Worm (Caenorhabditis elegans) whole organism, late embryonic: ENCODE data around the gene hda-4.

ENCODE experiments used
- C08G9.2 ChIP-seq: sonication (generic microtip); optimal IDR thresholded peaks from 2 replicates; lab custom pipeline; 2016; ENCODE audit warnings: mild to moderate bottlenecking, missing genetic modification characterization, moderate library complexity, missing compliant biosample characterization
- C38D4.7 ChIP-seq: fragments of 200-800 bp; sonication (Bioruptor generic); optimal IDR thresholded peaks from 2 replicates; lab custom pipeline; 2018; ENCODE audit warnings: mild to moderate bottlenecking, missing genetic modification characterization, moderate library complexity, missing compliant biosample characterization
- F13H6.1 ChIP-seq: sonication (generic microtip); optimal IDR thresholded peaks from 2 replicates; lab custom pipeline; 2016; ENCODE audit warnings: missing genetic modification characterization, missing compliant biosample characterization
- Y22D7AL.16 ChIP-seq: sonication (generic microtip); optimal IDR thresholded peaks from 2 replicates; lab custom pipeline; 2016; ENCODE audit warnings: missing genetic modification characterization, missing compliant biosample characterization
- ahr-1 ChIP-seq: sonication (generic microtip); optimal IDR thresholded peaks from 2 replicates; lab custom pipeline; 2016; ENCODE audit warnings: missing genetic modification characterization, missing compliant biosample characterization
- ama-1 ChIP-seq: fragments of 150-350 bp; optimal IDR thresholded peaks from 2 replicates; lab custom pipeline; 2014
- ceh-14 ChIP-seq: sonication (generic microtip); optimal IDR thresholded peaks from 2 replicates; lab custom pipeline; 2016; ENCODE audit warnings: missing genotype, missing genetic modification characterization, missing compliant biosample characterization
- ceh-18 ChIP-seq: sonication (generic microtip); optimal IDR thresholded peaks from 2 replicates; lab custom pipeline; 2016; ENCODE audit warnings: missing genetic modification characterization, missing compliant biosample characterization
- ceh-19 ChIP-seq: fragments of 200-800 bp; sonication (Bioruptor generic); optimal IDR thresholded peaks from 2 replicates; lab custom pipeline; 2018; ENCODE audit warnings: mild to moderate bottlenecking, missing genetic modification characterization, missing compliant biosample characterization
- ceh-2 ChIP-seq: sonication (generic microtip); optimal IDR thresholded peaks from 2 replicates; lab custom pipeline; 2016; ENCODE audit warnings: missing genotype, missing genetic modification characterization, missing compliant biosample characterization
- ceh-22 ChIP-seq: sonication (generic microtip); optimal IDR thresholded peaks from 2 replicates; lab custom pipeline; 2017; ENCODE audit warnings: missing biosample characterization, missing genetic modification characterization
- ceh-31 ChIP-seq: sonication (generic microtip); optimal IDR thresholded peaks from 2 replicates; lab custom pipeline; 2016; ENCODE audit warnings: missing genetic modification characterization, missing compliant biosample characterization
- ceh-34 ChIP-seq: sonication (generic microtip); optimal IDR thresholded peaks from 2 replicates; lab custom pipeline; 2016; ENCODE audit warnings: mild to moderate bottlenecking, missing genetic modification characterization, missing compliant biosample characterization
- dmd-4 ChIP-seq: sonication (generic microtip); optimal IDR thresholded peaks from 2 replicates; lab custom pipeline; 2016; ENCODE audit warnings: borderline replicate concordance, missing genetic modification characterization, missing compliant biosample characterization
- dve-1 ChIP-seq: sonication (generic microtip); optimal IDR thresholded peaks from 2 replicates; lab custom pipeline; 2017; ENCODE audit warnings: antibody characterized with exemption, mild to moderate bottlenecking, missing genetic modification characterization, missing compliant biosample characterization
- elt-4 ChIP-seq: sonication (generic microtip); optimal IDR thresholded peaks from 2 replicates; lab custom pipeline; 2016; ENCODE audit warnings: missing genetic modification characterization, missing compliant biosample characterization
- eyg-1 ChIP-seq: sonication (generic microtip); optimal IDR thresholded peaks from 2 replicates; lab custom pipeline; 2016; ENCODE audit warnings: missing genotype, missing genetic modification characterization, missing compliant biosample characterization
- fkh-6 ChIP-seq: sonication (generic microtip); optimal IDR thresholded peaks from 2 replicates; lab custom pipeline; 2016; ENCODE audit warnings: missing genetic modification characterization, missing compliant biosample characterization
- hlh-13 ChIP-seq: fragments of 200-800 bp; sonication (Bioruptor generic); optimal IDR thresholded peaks from 2 replicates; lab custom pipeline; 2018; ENCODE audit warnings: mild to moderate bottlenecking, missing genetic modification characterization, missing compliant biosample characterization
- hlh-30 ChIP-seq: sonication (generic microtip); optimal IDR thresholded peaks from 2 replicates; lab custom pipeline; 2017; ENCODE audit warnings: antibody characterized with exemption, missing genetic modification characterization, missing compliant biosample characterization; ENCODE audit not compliant: insufficient read depth
- lim-6 ChIP-seq: sonication (generic microtip); optimal IDR thresholded peaks from 2 replicates; lab custom pipeline; 2016; ENCODE audit warnings: missing genetic modification characterization, missing compliant biosample characterization
- madf-2 ChIP-seq: sonication (generic microtip); optimal IDR thresholded peaks from 2 replicates; lab custom pipeline; 2017; ENCODE audit warnings: missing genetic modification characterization, missing compliant biosample characterization
- mec-3 ChIP-seq: sonication (generic microtip); optimal IDR thresholded peaks from 2 replicates; lab custom pipeline; 2016; ENCODE audit warnings: borderline replicate concordance, missing genetic modification characterization, missing compliant biosample characterization
- nfya-1 ChIP-seq: sonication (generic microtip); optimal IDR thresholded peaks from 2 replicates; lab custom pipeline; 2017; ENCODE audit warnings: missing genetic modification characterization, mild to moderate bottlenecking, missing compliant biosample characterization, antibody characterized with exemption, moderate library complexity
- nhr-11 ChIP-seq: fragments of 150-350 bp; optimal IDR thresholded peaks from 2 replicates; lab custom pipeline; 2014; ENCODE audit warnings: missing biosample characterization, missing genetic modification characterization
- nhr-232 ChIP-seq: sonication (generic microtip); optimal IDR thresholded peaks from 2 replicates; lab custom pipeline; 2016; ENCODE audit warnings: missing genetic modification characterization, missing compliant biosample characterization
- odd-2 ChIP-seq: sonication (generic microtip); optimal IDR thresholded peaks from 2 replicates; lab custom pipeline; 2017; ENCODE audit warnings: antibody characterized with exemption, mild to moderate bottlenecking, missing genetic modification characterization, missing compliant biosample characterization
- pat-9 ChIP-seq: fragments of 200-800 bp; sonication (Bioruptor generic); optimal IDR thresholded peaks from 2 replicates; lab custom pipeline; 2018; ENCODE audit warnings: mild to moderate bottlenecking, missing genetic modification characterization, moderate library complexity, missing compliant biosample characterization
- pax-1 ChIP-seq: fragments of 150-350 bp; optimal IDR thresholded peaks from 2 replicates; lab custom pipeline; 2014; ENCODE audit warnings: missing biosample characterization, missing genetic modification characterization
- ref-2 ChIP-seq: sonication (generic microtip); optimal IDR thresholded peaks from 2 replicates; lab custom pipeline; 2016; ENCODE audit warnings: missing genetic modification characterization, missing compliant biosample characterization
- rnt-1 ChIP-seq: sonication (generic microtip); optimal IDR thresholded peaks from 2 replicates; lab custom pipeline; 2016; ENCODE audit warnings: missing genetic modification characterization, missing compliant biosample characterization
- ttx-3 ChIP-seq: sonication (generic microtip); optimal IDR thresholded peaks from 2 replicates; lab custom pipeline; 2016; ENCODE audit warnings: missing genetic modification reagents, missing genetic modification characterization, missing compliant biosample characterization
- unc-3 ChIP-seq, 2 experiments: fragments of 200-800 bp in 1 of 2; sonication (Bioruptor generic) in 1 of 2; sonication (generic microtip) in 1 of 2; conservative IDR thresholded peaks in 1 of 2; optimal IDR thresholded peaks in 1 of 2; 2 replicates each; pipeline versions ENCODE4 v1.3.6 to Lab custom; 2016 to 2022; ENCODE audit warnings: missing compliant biosample characterization in 2 of 2, missing genetic modification characterization in 2 of 2, missing genetic modification reagents in 1 of 2
- zip-5 ChIP-seq: sonication (generic microtip); optimal IDR thresholded peaks from 2 replicates; lab custom pipeline; 2016; ENCODE audit warnings: missing genetic modification characterization, missing compliant biosample characterization
- ztf-16 ChIP-seq: sonication (generic microtip); optimal IDR thresholded peaks from 2 replicates; lab custom pipeline; 2017; ENCODE audit warnings: missing genetic modification characterization, missing compliant biosample characterization

hda-4 gene

ce11 chrX:16744940-16745339, 15.6 kb downstream of the hda-4 start, which contains the start of gene C10E2.2:
Gene C10E2.2, plus strand, starts transcription at chrX:16745240.
- TF ChIP-seq hlh-30: no peak
- TF ChIP-seq odd-2: no peak
- no peak for TF ChIP-seq ahr-1 (tag; lab: Kevin White, UChicago)
- no peak for TF ChIP-seq Y22D7AL.16 (tag; lab: Kevin White, UChicago)
- TF ChIP-seq C08G9.2 (tag; lab: Kevin White, UChicago): no peak
- TF ChIP-seq dmd-4: no peak
- TF ChIP-seq nhr-232 (tag; lab: Kevin White, UChicago): no peak
- no peak for TF ChIP-seq nfya-1
- no peak for TF ChIP-seq pax-1 (tag; lab: Kevin White, UChicago)
- TF ChIP-seq lim-6 (tag; lab: Kevin White, UChicago): no peak
- TF ChIP-seq hlh-13 (GFP tag; lab: Kevin White, UChicago): no peak
- TF ChIP-seq rnt-1: no peak
- TF ChIP-seq ref-2 (tag; lab: Kevin White, UChicago): no peak
- TF ChIP-seq ceh-14 (tag; lab: Kevin White, UChicago): no peak
- TF ChIP-seq C38D4.7 (GFP tag; lab: Kevin White, UChicago): no peak
- no peak for TF ChIP-seq ceh-18 (tag; lab: Kevin White, UChicago)

- TF ChIP-seq ceh-18 (tag; lab: Kevin White, UChicago) (no peak), ceh-31 (no peak), fkh-6 (tag; lab: Kevin White, UChicago) (no peak)
- TF ChIP-seq, all 69 proteins: peak for 0
These were observed 22.8 kb downstream of the hda-4 start for ce11 chrX:16752196-16752595.

ce11 chrX:16754474-16754873, 25.1 kb downstream of the hda-4 start, which contains the start of gene C10E2.5:
Gene C10E2.5, minus strand, starts transcription at chrX:16754574.
- no peak for TF ChIP-seq ceh-31
- no peak for TF ChIP-seq mec-3 (tag; lab: Kevin White, UChicago)
- TF ChIP-seq ceh-22 (tag; lab: Kevin White, UChicago): no peak
- TF ChIP-seq madf-2 (tag; lab: Kevin White, UChicago): no peak
- TF ChIP-seq fkh-6 (tag; lab: Kevin White, UChicago): no peak
- no peak for TF ChIP-seq ama-1 (lab: Kevin White, UChicago)
- TF ChIP-seq nhr-11 (tag; lab: Kevin White, UChicago): no peak
- TF ChIP-seq hlh-30: no peak
- no peak for TF ChIP-seq pax-1 (tag; lab: Kevin White, UChicago)
- TF ChIP-seq Y22D7AL.16 (tag; lab: Kevin White, UChicago): no peak
- no peak for TF ChIP-seq odd-2
- TF ChIP-seq eyg-1 (tag; lab: Kevin White, UChicago): no peak
- no peak for TF ChIP-seq unc-3 (GFP tag; conservative IDR thresholded peaks at IDR 0.05; lab: Robert Waterston, UW)
- TF ChIP-seq unc-3 (tag; optimal IDR thresholded peaks at IDR 0.05; lab: Kevin White, UChicago): no peak
- no peak for TF ChIP-seq ceh-19 (GFP tag; lab: Kevin White, UChicago)
- TF ChIP-seq pat-9 (tag; lab: Kevin White, UChicago): no peak
- no peak for TF ChIP-seq elt-4 (tag; lab: Kevin White, UChicago)
- TF ChIP-seq nhr-232 (tag; lab: Kevin White, UChicago): no peak

- TF ChIP-seq F13H6.1 (tag; lab: Kevin White, UChicago) (no peak), nhr-11 (tag; lab: Kevin White, UChicago) (no peak), ceh-34 (tag; lab: Kevin White, UChicago) (no peak), ttx-3 (tag; lab: Kevin White, UChicago) (no peak), dmd-4 (no peak), ceh-22 (tag; lab: Kevin White, UChicago) (no peak), dve-1 (tag; lab: Kevin White, UChicago) (no peak), zip-5 (tag; lab: Kevin White, UChicago) (no peak), ceh-18 (tag; lab: Kevin White, UChicago) (no peak), ztf-16 (tag; lab: Kevin White, UChicago) (no peak), ceh-2 (no peak)
These were observed 33.2 kb downstream of the hda-4 start, which contains the start of gene C10E2.1 for ce11 chrX:16762529-16762928. Gene C10E2.1, plus strand, starts transcription at chrX:16762829.
